Worm (Caenorhabditis elegans) whole organism, L3 larva: ENCODE data around the gene F10B5.2.

Source experiments
- ceh-28 ChIP-seq: fragments of 150-350 bp; optimal IDR thresholded peaks from 2 replicates; lab custom pipeline; 2014; ENCODE audit warnings: missing biosample characterization, missing genetic modification reagents, missing genetic modification characterization
- eor-1 ChIP-seq, 2 experiments: fragments of 150-350 bp; optimal IDR thresholded peaks; 2 replicates each; lab custom pipeline; 2014 to 2018; ENCODE audit warnings: missing biosample characterization in 2 of 2, missing genetic modification characterization in 2 of 2
- fos-1 ChIP-seq: fragments of 150-350 bp; optimal IDR thresholded peaks from 2 replicates; lab custom pipeline; 2014; ENCODE audit warnings: missing biosample characterization, missing genetic modification characterization
- lin-15B ChIP-seq: fragments of 150-350 bp; optimal IDR thresholded peaks from 2 replicates; lab custom pipeline; 2014; ENCODE audit warnings: missing biosample characterization, missing genetic modification characterization
- nhr-237 ChIP-seq: fragments of 150-350 bp; optimal IDR thresholded peaks from 2 replicates; lab custom pipeline; 2014; ENCODE audit warnings: missing biosample characterization, missing genetic modification characterization
- tbx-2 ChIP-seq: sonication (generic microtip); optimal IDR thresholded peaks from 2 replicates; lab custom pipeline; 2016; ENCODE audit warnings: mild to moderate bottlenecking, missing genetic modification characterization, missing compliant biosample characterization
- unc-62 ChIP-seq: fragments of 150-350 bp; sonication (generic microtip); optimal IDR thresholded peaks from 4 replicates; lab custom pipeline; 2014; ENCODE audit warnings: missing biosample characterization, missing genetic modification reagents, missing genetic modification characterization
- zag-1 ChIP-seq: fragments of 150-350 bp; optimal IDR thresholded peaks from 2 replicates; lab custom pipeline; 2014; ENCODE audit warnings: missing biosample characterization, missing genetic modification characterization
- ztf-4 ChIP-seq: fragments of 150-350 bp; optimal IDR thresholded peaks from 2 replicates; lab custom pipeline; 2014; ENCODE audit warnings: missing biosample characterization, missing genetic modification characterization

DNA sequence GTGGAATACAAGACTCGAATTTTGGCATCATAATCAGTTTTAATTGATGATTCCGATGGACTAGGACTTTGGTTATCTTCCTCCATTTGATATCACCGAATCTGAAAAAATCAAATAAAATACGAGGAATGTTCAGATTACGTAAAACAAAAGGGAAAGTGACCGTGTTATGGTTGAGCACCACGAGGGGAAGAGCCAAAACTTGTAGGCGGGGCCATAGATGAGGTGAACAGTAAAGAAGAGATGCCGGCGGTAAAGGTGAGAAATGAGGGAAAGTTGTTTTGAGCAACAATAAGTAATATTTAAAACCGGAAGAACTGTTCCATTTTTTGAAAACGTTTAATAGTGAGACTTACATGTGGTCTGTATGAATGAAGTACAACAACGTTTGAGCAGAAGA, 5.4 kb downstream of the F10B5.2 start, which contains the start of gene F10B5.3:
- no peak for TF ChIP-seq fos-1 (tag; lab: Kevin White, UChicago)
- TF ChIP-seq ztf-4 (tag; lab: Kevin White, UChicago): no peak
- no peak for TF ChIP-seq nhr-237 (tag; lab: Kevin White, UChicago)
- TF ChIP-seq lin-15B: no peak
- TF ChIP-seq eor-1 (tag; optimal IDR thresholded peaks at IDR 0.05; lab: Kevin White, UChicago): no peak
- no peak for TF ChIP-seq zag-1 (tag; lab: Kevin White, UChicago)
- no peak for TF ChIP-seq unc-62 (GFP tag; lab: Kevin White, UChicago)
- TF ChIP-seq tbx-2: no peak
- no peak for TF ChIP-seq ceh-28 (tag; lab: Kevin White, UChicago)
